Worm (Caenorhabditis elegans) whole organism, midembryonic: ENCODE results near the gene twk-7.

Experiments used
- T22C8.4 ChIP-seq: fragments of 200-800 bp; sonication (Bioruptor generic); IDR thresholded peaks from 2 replicates; pipeline ENCODE4 v1.3.6; 2022; ENCODE audit warnings: missing genetic modification characterization, missing compliant biosample characterization
- cog-1 ChIP-seq: sonication (generic microtip); optimal IDR thresholded peaks from 2 replicates; lab custom pipeline; 2016; ENCODE audit warnings: missing genetic modification characterization, missing compliant biosample characterization
- flt-1 ChIP-seq: fragments of 200-800 bp; sonication (Bioruptor generic); IDR thresholded peaks from 2 replicates; pipeline ENCODE4 v1.3.6; 2022; ENCODE audit warnings: missing genetic modification characterization, missing compliant biosample characterization
- klf-2 ChIP-seq: fragments of 200-800 bp; sonication (Bioruptor generic); conservative IDR thresholded peaks from 2 replicates; pipeline ENCODE4 v1.3.6; 2022; ENCODE audit warnings: missing genetic modification reagents, missing genetic modification characterization, missing compliant biosample characterization
- med-1 ChIP-seq: sonication (generic microtip); optimal IDR thresholded peaks from 2 replicates; lab custom pipeline; 2017; ENCODE audit warnings: missing genetic modification characterization, mild to moderate bottlenecking, missing compliant biosample characterization, antibody characterized with exemption, missing genetic modification reagents; ENCODE audit not compliant: insufficient read depth
- ref-1 ChIP-seq: fragments of 200-800 bp; sonication (Bioruptor generic); conservative IDR thresholded peaks from 2 replicates; pipeline ENCODE4 v1.3.6; 2022; ENCODE audit warnings: missing genetic modification reagents, missing genetic modification characterization, missing compliant biosample characterization
- tab-1 ChIP-seq: fragments of 200-800 bp; sonication (Bioruptor generic); IDR thresholded peaks from 2 replicates; pipeline ENCODE4 v1.3.6; 2022; ENCODE audit warnings: missing genetic modification characterization, missing compliant biosample characterization
- ztf-23 ChIP-seq: fragments of 200-800 bp; sonication (Bioruptor generic); IDR thresholded peaks from 2 replicates; pipeline ENCODE4 v1.3.6; 2022; ENCODE audit warnings: missing genetic modification reagents, missing genetic modification characterization, missing compliant biosample characterization
- ztf-29 ChIP-seq: fragments of 200-800 bp; sonication (Bioruptor generic); IDR thresholded peaks from 2 replicates; pipeline ENCODE4 v1.3.6; 2022; ENCODE audit warnings: missing genetic modification reagents, missing genetic modification characterization, missing compliant biosample characterization

The twk-7 gene

ce11 chrIII:8655412-8655811, 11.9 kb upstream of the twk-7 start:
- TF ChIP-seq ztf-29 (GFP tag; lab: Robert Waterston, UW) (no peak), T22C8.4 (GFP tag; lab: Robert Waterston, UW) (no peak), cog-1 (tag; lab: Kevin White, UChicago) (no peak), med-1 (GFP tag; lab: Kevin White, UChicago) (no peak), flt-1 (GFP tag; lab: Robert Waterston, UW) (no peak), tab-1 (GFP tag; lab: Robert Waterston, UW) (no peak), klf-2 (no peak), ref-1 (GFP tag; lab: Robert Waterston, UW) (no peak), ztf-23 (GFP tag; lab: Robert Waterston, UW) (no peak)

ce11 chrIII:8654400-8654980, 11.0 kb upstream of the twk-7 start:
- TF ChIP-seq ztf-29 (GFP tag; lab: Robert Waterston, UW), result no peak

ce11 chrIII:8653875-8654386, 10.4 kb upstream of the twk-7 start, which contains the start of gene F22B7.9:
Gene F22B7.9 (minus strand): TSS chrIII:8653925.
- no peak for TF ChIP-seq med-1 (GFP tag; lab: Kevin White, UChicago)
- TF ChIP-seq ztf-23 (GFP tag; lab: Robert Waterston, UW), result no peak
- TF ChIP-seq ref-1 (GFP tag; lab: Robert Waterston, UW), result no peak
- TF ChIP-seq flt-1 (GFP tag; lab: Robert Waterston, UW), result no peak
- no peak for TF ChIP-seq ztf-29 (GFP tag; lab: Robert Waterston, UW)
- TF ChIP-seq tab-1 (GFP tag; lab: Robert Waterston, UW), result no peak
- no peak for TF ChIP-seq cog-1 (tag; lab: Kevin White, UChicago)
- no peak for TF ChIP-seq klf-2
- no peak for TF ChIP-seq T22C8.4 (GFP tag; lab: Robert Waterston, UW)

ce11 chrIII:8653457-8653856, 9.9 kb upstream of the twk-7 start:
- TF ChIP-seq cog-1 (tag; lab: Kevin White, UChicago) (no peak), ref-1 (GFP tag; lab: Robert Waterston, UW) (no peak), flt-1 (GFP tag; lab: Robert Waterston, UW) (no peak), klf-2 (no peak), ztf-23 (GFP tag; lab: Robert Waterston, UW) (no peak), T22C8.4 (GFP tag; lab: Robert Waterston, UW) (no peak), tab-1 (GFP tag; lab: Robert Waterston, UW) (no peak)

ce11 chrIII:8652922-8653321, 9.4 kb upstream of the twk-7 start:
- peak; percentile 39; the same call in 1 of the 2 replicates for TF ChIP-seq T22C8.4 (GFP tag; lab: Robert Waterston, UW)
- TF ChIP-seq ref-1 (GFP tag; lab: Robert Waterston, UW), result peak; percentile 45; the same call in 1 of the 2 replicates
- TF ChIP-seq flt-1 (GFP tag; lab: Robert Waterston, UW), result peak; percentile 85
- TF ChIP-seq ztf-29 (GFP tag; lab: Robert Waterston, UW), result peak; percentile 62; the same call in 1 of the 2 replicates
- TF ChIP-seq cog-1 (tag; lab: Kevin White, UChicago), result no peak
- peak; percentile 69; the same call in 1 of the 2 replicates for TF ChIP-seq klf-2
- TF ChIP-seq tab-1 (GFP tag; lab: Robert Waterston, UW), result peak; percentile 79; the same call in 1 of the 2 replicates
- TF ChIP-seq ztf-23 (GFP tag; lab: Robert Waterston, UW), result peak; percentile 75
- peak; percentile 24 for TF ChIP-seq med-1 (GFP tag; lab: Kevin White, UChicago)

- TF ChIP-seq klf-2 (no peak), tab-1 (GFP tag; lab: Robert Waterston, UW) (no peak), flt-1 (GFP tag; lab: Robert Waterston, UW) (no peak), ztf-23 (GFP tag; lab: Robert Waterston, UW) (no peak), cog-1 (tag; lab: Kevin White, UChicago) (no peak), ref-1 (GFP tag; lab: Robert Waterston, UW) (no peak), ztf-29 (GFP tag; lab: Robert Waterston, UW) (no peak), T22C8.4 (GFP tag; lab: Robert Waterston, UW) (no peak), med-1 (GFP tag; lab: Kevin White, UChicago) (no peak)
These were observed 8.7 kb upstream of the twk-7 start for ce11 chrIII:8652112-8652694.

ce11 chrIII:8650235-8650817, 6.8 kb upstream of the twk-7 start, which contains the start of gene flp-23:
Gene flp-23 (plus strand): TSS chrIII:8650767.
- TF ChIP-seq med-1 (GFP tag; lab: Kevin White, UChicago), result peak; percentile 51
- peak; percentile 74 for TF ChIP-seq T22C8.4 (GFP tag; lab: Robert Waterston, UW)
- TF ChIP-seq klf-2, result peak; percentile 77
- peak; percentile 74 for TF ChIP-seq ztf-29 (GFP tag; lab: Robert Waterston, UW)
- peak; percentile 80 for TF ChIP-seq cog-1 (tag; lab: Kevin White, UChicago)
- peak; percentile 80 for TF ChIP-seq ref-1 (GFP tag; lab: Robert Waterston, UW)
- TF ChIP-seq ztf-23 (GFP tag; lab: Robert Waterston, UW), result peak; percentile 87
- peak; percentile 93 for TF ChIP-seq tab-1 (GFP tag; lab: Robert Waterston, UW)
- peak; percentile 91 for TF ChIP-seq flt-1 (GFP tag; lab: Robert Waterston, UW)

- no peak for TF ChIP-seq klf-2
- TF ChIP-seq T22C8.4 (GFP tag; lab: Robert Waterston, UW), result no peak
- TF ChIP-seq ref-1 (GFP tag; lab: Robert Waterston, UW), result no peak
- TF ChIP-seq med-1 (GFP tag; lab: Kevin White, UChicago), result no peak
These were observed 5.0 kb upstream of the twk-7 start, which contains the start of gene F22B7.3 for ce11 chrIII:8648589-8648988. Gene F22B7.3 (plus strand): TSS chrIII:8648889.

- no peak for TF ChIP-seq tab-1 (GFP tag; lab: Robert Waterston, UW)
- TF ChIP-seq T22C8.4 (GFP tag; lab: Robert Waterston, UW), result no peak
- no peak for TF ChIP-seq med-1 (GFP tag; lab: Kevin White, UChicago)
- TF ChIP-seq ref-1 (GFP tag; lab: Robert Waterston, UW), result no peak
- TF ChIP-seq ztf-29 (GFP tag; lab: Robert Waterston, UW), result no peak
- no peak for TF ChIP-seq klf-2
- TF ChIP-seq ztf-23 (GFP tag; lab: Robert Waterston, UW), result no peak
- no peak for TF ChIP-seq flt-1 (GFP tag; lab: Robert Waterston, UW)
- TF ChIP-seq cog-1 (tag; lab: Kevin White, UChicago), result no peak
These were observed 2.5 kb upstream of the twk-7 start for ce11 chrIII:8646021-8646420.
